Fruit fly (Drosophila melanogaster) whole organism, prepupa: ENCODE results near the gene CG15465.

Experiments used
- Blimp-1 ChIP-seq: fragments of 200-800 bp; sonication (Bioruptor generic); optimal IDR thresholded peaks from 3 replicates; lab custom pipeline; 2017; ENCODE audit warnings: missing biosample characterization, missing genetic modification characterization, mild to moderate bottlenecking, moderate library complexity, missing genetic modification reagents
- CG10631 ChIP-seq: fragments of 200-800 bp; sonication (Bioruptor generic); optimal IDR thresholded peaks from 2 replicates; lab custom pipeline; 2016; ENCODE audit warnings: missing biosample characterization, missing genetic modification characterization
- CG11294 ChIP-seq: fragments of 200-800 bp; sonication (Bioruptor generic); IDR thresholded peaks from 2 replicates; pipeline ENCODE4 v1.3.6; 2022; ENCODE audit warnings: missing biosample characterization, missing genetic modification characterization
- CG11902 ChIP-seq: fragments of 200-800 bp; sonication (Bioruptor generic); optimal IDR thresholded peaks from 3 replicates; lab custom pipeline; 2016; ENCODE audit warnings: missing biosample characterization, missing genetic modification characterization
- CG15336 ChIP-seq: fragments of 200-800 bp; sonication (Bioruptor generic); IDR thresholded peaks from 2 replicates; pipeline ENCODE4 v1.3.6; 2022; ENCODE audit warnings: missing biosample characterization, missing genetic modification characterization
- CG1621 ChIP-seq: fragments of 200-800 bp; sonication (Bioruptor generic); optimal IDR thresholded peaks from 3 replicates; lab custom pipeline; 2018; ENCODE audit warnings: missing biosample characterization, mild to moderate bottlenecking, missing genetic modification characterization
- CG16779 ChIP-seq: fragments of 200-800 bp; sonication (Bioruptor generic); optimal IDR thresholded peaks from 3 replicates; lab custom pipeline; 2017; ENCODE audit warnings: missing biosample characterization, mild to moderate bottlenecking, missing genetic modification characterization
- CG3032 ChIP-seq: fragments of 200-800 bp; optimal IDR thresholded peaks from 2 replicates; lab custom pipeline; 2019; ENCODE audit warnings: missing biosample characterization, mild to moderate bottlenecking, missing genetic modification characterization, moderate library complexity
- CG31627 ChIP-seq: fragments of 200-800 bp; sonication (Bioruptor generic); optimal IDR thresholded peaks from 3 replicates; lab custom pipeline; 2016; ENCODE audit warnings: missing biosample characterization, missing genetic modification characterization
- CG32006 ChIP-seq: fragments of 200-800 bp; sonication (Bioruptor generic); optimal IDR thresholded peaks from 3 replicates; lab custom pipeline; 2017; ENCODE audit warnings: missing biosample characterization, mild to moderate bottlenecking, missing genetic modification characterization
- CG4318 ChIP-seq: fragments of 200-800 bp; sonication (Bioruptor generic); optimal IDR thresholded peaks from 3 replicates; lab custom pipeline; 2017; ENCODE audit warnings: missing biosample characterization, mild to moderate bottlenecking, missing genetic modification characterization
- CG6792 ChIP-seq: fragments of 200-800 bp; sonication (Bioruptor generic); optimal IDR thresholded peaks from 3 replicates; lab custom pipeline; 2016; ENCODE audit warnings: missing biosample characterization, missing genetic modification characterization
- CG7368 ChIP-seq: fragments of 200-800 bp; sonication (Bioruptor generic); optimal IDR thresholded peaks from 3 replicates; lab custom pipeline; 2016; ENCODE audit warnings: missing biosample characterization, missing genetic modification characterization
- CG8319 ChIP-seq: fragments of 200-800 bp; sonication (Bioruptor generic); optimal IDR thresholded peaks from 3 replicates; lab custom pipeline; 2016; ENCODE audit warnings: missing biosample characterization, missing genetic modification characterization
- CG8632 ChIP-seq: fragments of 200-800 bp; sonication (Bioruptor generic); optimal IDR thresholded peaks from 3 replicates; lab custom pipeline; 2016; ENCODE audit warnings: missing biosample characterization, missing genetic modification characterization
- Eip78C ChIP-seq: fragments of 200-800 bp; sonication (Bioruptor generic); peaks from one replicate; lab custom pipeline; 2016; ENCODE audit warnings: missing biosample characterization, missing genetic modification characterization
- Ets21C ChIP-seq: fragments of 200-800 bp; sonication (Bioruptor generic); optimal IDR thresholded peaks from 3 replicates; lab custom pipeline; 2016; ENCODE audit warnings: missing biosample characterization, missing genetic modification characterization
- Ets96B ChIP-seq: fragments of 200-800 bp; optimal IDR thresholded peaks from 2 replicates; lab custom pipeline; 2019; ENCODE audit warnings: missing biosample characterization, mild to moderate bottlenecking, missing genetic modification characterization, moderate library complexity
- Gug ChIP-seq: fragments of 200-800 bp; sonication (Bioruptor generic); IDR thresholded peaks from 2 replicates; pipeline ENCODE4 v1.3.6; 2022; ENCODE audit warnings: missing biosample characterization, missing genetic modification characterization
- Hr38 ChIP-seq: sonication (Bioruptor generic); optimal IDR thresholded peaks from 2 replicates; lab custom pipeline; 2016; ENCODE audit warnings: missing biosample characterization, missing genetic modification characterization
- Hr39 ChIP-seq: fragments of 200-800 bp; sonication (Bioruptor generic); optimal IDR thresholded peaks from 2 replicates; lab custom pipeline; 2016; ENCODE audit warnings: missing biosample characterization, missing genetic modification characterization
- Met ChIP-seq: fragments of 200-800 bp; sonication (Bioruptor generic); optimal IDR thresholded peaks from 3 replicates; lab custom pipeline; 2016; ENCODE audit warnings: missing biosample characterization, missing genetic modification characterization
- OdsH ChIP-seq: fragments of 200-800 bp; sonication (Bioruptor generic); optimal IDR thresholded peaks from 3 replicates; lab custom pipeline; 2016; ENCODE audit warnings: missing biosample characterization, missing genetic modification characterization
- Smox ChIP-seq: fragments of 200-800 bp; sonication (Bioruptor generic); optimal IDR thresholded peaks from 3 replicates; lab custom pipeline; 2016; ENCODE audit warnings: missing biosample characterization, missing genetic modification characterization
- Sox102F ChIP-seq: fragments of 200-800 bp; sonication (Bioruptor generic); optimal IDR thresholded peaks from 2 replicates; lab custom pipeline; 2016; ENCODE audit warnings: missing biosample characterization, mild to moderate bottlenecking, missing genetic modification characterization
- Sox15 ChIP-seq: fragments of 200-800 bp; sonication (Bioruptor generic); optimal IDR thresholded peaks from 3 replicates; lab custom pipeline; 2016; ENCODE audit warnings: missing biosample characterization, missing genetic modification characterization
- achi ChIP-seq: fragments of 200-800 bp; sonication (Bioruptor generic); optimal IDR thresholded peaks from 3 replicates; lab custom pipeline; 2016; ENCODE audit warnings: missing biosample characterization, missing genetic modification characterization
- acj6 ChIP-seq: fragments of 200-800 bp; sonication (Bioruptor generic); optimal IDR thresholded peaks from 3 replicates; lab custom pipeline; 2016; ENCODE audit warnings: missing biosample characterization, missing genetic modification characterization
- dac ChIP-seq: fragments of 200-800 bp; sonication (Bioruptor generic); optimal IDR thresholded peaks from 2 replicates; lab custom pipeline; 2017; ENCODE audit warnings: missing biosample characterization, mild to moderate bottlenecking, missing genetic modification characterization
- eg ChIP-seq: fragments of 200-800 bp; sonication (Bioruptor generic); IDR thresholded peaks from 3 replicates; pipeline ENCODE4 v1.3.6; 2022; ENCODE audit warnings: missing biosample characterization, missing genetic modification characterization
- fd59A ChIP-seq: fragments of 200-800 bp; sonication (Bioruptor generic); optimal IDR thresholded peaks from 2 replicates; lab custom pipeline; 2017; ENCODE audit warnings: missing biosample characterization, mild to moderate bottlenecking, missing genetic modification characterization, missing genetic modification reagents
- net ChIP-seq: fragments of 200-800 bp; sonication (Bioruptor generic); optimal IDR thresholded peaks from 3 replicates; lab custom pipeline; 2016; ENCODE audit warnings: missing biosample characterization, missing genetic modification characterization
- pdm3 ChIP-seq: fragments of 200-800 bp; sonication (Bioruptor generic); optimal IDR thresholded peaks from 3 replicates; lab custom pipeline; 2016; ENCODE audit warnings: missing biosample characterization, missing genetic modification characterization
- salr ChIP-seq, 2 experiments: fragments of 200-800 bp; sonication (Bioruptor generic); optimal IDR thresholded peaks; 3 replicates each; lab custom pipeline; 2016 to 2018; ENCODE audit warnings: missing biosample characterization in 2 of 2, missing genetic modification characterization in 2 of 2, mild to moderate bottlenecking in 1 of 2
- spab ChIP-seq: fragments of 200-800 bp; sonication (Bioruptor generic); optimal IDR thresholded peaks from 2 replicates; lab custom pipeline; 2017; ENCODE audit warnings: missing biosample characterization, mild to moderate bottlenecking, missing genetic modification characterization, missing genetic modification reagents
- ss ChIP-seq, 2 experiments: fragments of 200-800 bp; sonication (Bioruptor generic); optimal IDR thresholded peaks; 2 replicates in 1 of 2; 3 replicates in 1 of 2; lab custom pipeline; 2017 to 2018; ENCODE audit warnings: mild to moderate bottlenecking in 2 of 2, missing biosample characterization in 2 of 2, missing genetic modification characterization in 2 of 2, moderate library complexity in 1 of 2
- svp ChIP-seq: fragments of 200-800 bp; sonication (Bioruptor generic); peaks from one replicate; lab custom pipeline; 2016; ENCODE audit warnings: missing biosample characterization, missing genetic modification characterization
- topi ChIP-seq: fragments of 200-800 bp; sonication (Bioruptor generic); optimal IDR thresholded peaks from 3 replicates; lab custom pipeline; 2016; ENCODE audit warnings: missing biosample characterization, missing genetic modification characterization
- vri ChIP-seq: fragments of 200-800 bp; sonication (Bioruptor generic); optimal IDR thresholded peaks from 3 replicates; lab custom pipeline; 2016; ENCODE audit warnings: missing biosample characterization, mild to moderate bottlenecking, missing genetic modification characterization

CG15465 gene

DNA sequence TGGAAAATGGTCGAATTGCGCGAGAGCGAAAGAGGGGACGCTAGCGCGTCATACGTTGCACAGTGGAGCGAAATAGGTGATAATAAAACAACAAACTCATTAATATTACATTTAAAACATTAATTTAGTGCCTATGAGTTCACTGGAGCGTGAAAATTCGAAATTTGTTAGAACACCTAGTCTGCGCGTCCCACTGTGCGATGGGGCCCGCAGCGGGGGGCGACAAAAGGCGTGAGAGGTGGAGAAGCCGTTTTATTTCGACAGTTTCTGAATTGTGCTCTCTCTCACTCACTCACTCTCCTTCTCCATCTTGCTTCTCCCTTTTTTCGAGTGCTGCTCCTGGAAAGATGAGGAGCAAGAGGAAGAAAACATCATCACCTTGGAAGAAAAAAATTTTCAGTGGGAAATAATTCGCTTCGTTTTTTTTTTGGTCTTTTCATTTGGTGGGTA lies 1.9 kb upstream of the CG15465 start (continued):
- TF ChIP-seq pdm3 (GFP tag; lab: Kevin White, UChicago) (peak; percentile 96), spab (GFP tag; lab: Kevin White, UChicago) (peak; percentile 83), CG32006 (GFP tag; lab: Kevin White, UChicago) (peak; percentile 96), CG11902 (peak; percentile 95), CG7368 (peak; percentile 92), salr (GFP tag; optimal IDR thresholded peaks at IDR 0.05; lab: Kevin White, UChicago) (peak; percentile 82 to 86), Gug (GFP tag; lab: Robert Waterston, UW) (peak; percentile 95), Ets21C (peak; percentile 94)

dm6 chrX:5084146-5085085 lies 1.1 kb upstream of the CG15465 start, which contains the start of gene CG32767:
CG32767 (minus strand) TSS chrX:5084768.
- TF ChIP-seq Ets96B (tag; lab: Kevin White, UChicago), result peak; percentile 29
- no peak for TF ChIP-seq net (GFP tag; lab: Kevin White, UChicago)
- no peak for TF ChIP-seq CG7368
- TF ChIP-seq CG6792, result no peak
- TF ChIP-seq Hr39 (GFP tag; lab: Kevin White, UChicago), result peak; percentile 26
- no peak for TF ChIP-seq Sox15 (GFP tag; lab: Kevin White, UChicago)
- no peak for TF ChIP-seq Sox102F (GFP tag; lab: Kevin White, UChicago)
- peak; percentile 12 for TF ChIP-seq CG31627
- TF ChIP-seq CG8632 (GFP tag; lab: Kevin White, UChicago), result peak; percentile 13
- no peak for TF ChIP-seq CG10631
- peak; percentile 6 for TF ChIP-seq Ets21C
- no peak for TF ChIP-seq Gug (GFP tag; lab: Robert Waterston, UW)
- TF ChIP-seq CG16779, result no peak
- no peak for TF ChIP-seq dac
- no peak for TF ChIP-seq CG8319 (GFP tag; lab: Kevin White, UChicago)
- no peak for TF ChIP-seq achi (GFP tag; lab: Kevin White, UChicago)
- no peak for TF ChIP-seq CG1621 (tag; lab: Kevin White, UChicago)
- TF ChIP-seq spab (GFP tag; lab: Kevin White, UChicago), result no peak
- no peak for TF ChIP-seq vri (GFP tag; lab: Kevin White, UChicago)
- TF ChIP-seq OdsH (GFP tag; lab: Kevin White, UChicago), result no peak
- TF ChIP-seq CG4318 (GFP tag; lab: Kevin White, UChicago), result no peak
- TF ChIP-seq pdm3 (GFP tag; lab: Kevin White, UChicago), result peak; percentile 28
- no peak for TF ChIP-seq Met (GFP tag; lab: Kevin White, UChicago)
- TF ChIP-seq fd59A (GFP tag; lab: Kevin White, UChicago), result no peak
- peak; percentile 28 to 37 for TF ChIP-seq ss (GFP tag; optimal IDR thresholded peaks at IDR 0.05; lab: Kevin White, UChicago)
- peak; percentile 20 for TF ChIP-seq acj6 (GFP tag; lab: Kevin White, UChicago)
- TF ChIP-seq eg (GFP tag; lab: Robert Waterston, UW), result peak; percentile 48; the same call in 1 of the 3 replicates
- TF ChIP-seq Hr38 (GFP tag; lab: Kevin White, UChicago), result no peak
- peak; percentile 6 for TF ChIP-seq topi (GFP tag; lab: Kevin White, UChicago)
- peak; percentile 22 for TF ChIP-seq Smox (GFP tag; lab: Kevin White, UChicago)
- no peak for TF ChIP-seq svp (GFP tag; lab: Kevin White, UChicago)
- no peak for TF ChIP-seq CG3032 (tag; lab: Kevin White, UChicago)
- TF ChIP-seq CG15336, result peak; percentile 47; the same call in 1 of the 2 replicates
- TF ChIP-seq Eip78C (GFP tag; lab: Kevin White, UChicago), result peak; percentile 85

dm6 chrX:5085086-5085468 lies 482 bp upstream of the CG15465 start:
- TF ChIP-seq Eip78C (GFP tag; lab: Kevin White, UChicago) (peak; percentile 36), CG11294 (GFP tag; lab: Robert Waterston, UW) (no peak), Blimp-1 (GFP tag; lab: Kevin White, UChicago) (no peak), Hr39 (GFP tag; lab: Kevin White, UChicago) (no peak)
